Fruit fly (Drosophila melanogaster) whole organism, pupa: ENCODE data around the gene TwdlC.
A peak's percentile ranks its signal among the peaks of the same experiment; 100 is the strongest.

ENCODE experiments used
- CG10348 ChIP-seq: fragments of 200-800 bp; sonication (Bioruptor generic); IDR thresholded peaks from 2 replicates; pipeline ENCODE4 v1.3.6; 2022; ENCODE audit warnings: missing biosample characterization, missing genetic modification characterization
- CG12605 ChIP-seq: fragments of 200-800 bp; sonication (Bioruptor generic); IDR thresholded peaks from 2 replicates; pipeline ENCODE4 v1.3.6; 2022; ENCODE audit warnings: missing biosample characterization, missing genetic modification characterization
- CG14655 ChIP-seq: fragments of 200-800 bp; sonication (Bioruptor generic); optimal IDR thresholded peaks from 3 replicates; lab custom pipeline; 2017; ENCODE audit warnings: mild to moderate bottlenecking, missing biosample characterization, missing genetic modification reagents, missing genetic modification characterization
- CG15710 ChIP-seq: fragments of 200-800 bp; sonication (Bioruptor generic); optimal IDR thresholded peaks from 2 replicates; lab custom pipeline; 2018; ENCODE audit warnings: missing biosample characterization, mild to moderate bottlenecking, missing genetic modification characterization, moderate library complexity
- CG32121 ChIP-seq: fragments of 200-800 bp; sonication (Bioruptor generic); IDR thresholded peaks from 2 replicates; pipeline ENCODE4 v1.3.6; 2022; ENCODE audit warnings: missing biosample characterization, missing genetic modification characterization
- CG34367 ChIP-seq: fragments of 200-800 bp; sonication (Bioruptor generic); optimal IDR thresholded peaks from 2 replicates; lab custom pipeline; 2018; ENCODE audit warnings: missing biosample characterization, mild to moderate bottlenecking, missing genetic modification characterization
- CG8301 ChIP-seq: fragments of 200-800 bp; sonication (Bioruptor generic); optimal IDR thresholded peaks from 2 replicates; lab custom pipeline; 2018; ENCODE audit warnings: missing biosample characterization, mild to moderate bottlenecking, missing genetic modification characterization
- Pif1A ChIP-seq: fragments of 200-800 bp; sonication (Bioruptor generic); optimal IDR thresholded peaks from 3 replicates; lab custom pipeline; 2016; ENCODE audit warnings: missing biosample characterization, missing genetic modification characterization
- Pif1B ChIP-seq: fragments of 200-800 bp; sonication (Bioruptor generic); optimal IDR thresholded peaks from 3 replicates; lab custom pipeline; 2016; ENCODE audit warnings: missing biosample characterization, missing genetic modification characterization
- gl ChIP-seq: fragments of 200-800 bp; sonication (Bioruptor generic); optimal IDR thresholded peaks from 2 replicates; lab custom pipeline; 2018; ENCODE audit warnings: missing biosample characterization, mild to moderate bottlenecking, missing genetic modification characterization
- rn ChIP-seq: fragments of 200-800 bp; sonication (Bioruptor generic); IDR thresholded peaks from 2 replicates; pipeline ENCODE4 v1.3.6; 2022; ENCODE audit warnings: missing biosample characterization, missing genetic modification characterization

dm6 chr3R:26968823-26969638 is 25.6 kb upstream of the TwdlC start:
- TF ChIP-seq rn (no peak), Pif1B (GFP tag; lab: Kevin White, UChicago) (no peak), CG34367 (tag; lab: Kevin White, UChicago) (peak; percentile 0), CG10348 (no peak), Pif1A (no peak), CG14655 (no peak), CG12605 (GFP tag; lab: Robert Waterston, UW) (no peak), gl (tag; lab: Kevin White, UChicago) (peak; percentile 21), CG8301 (tag; lab: Kevin White, UChicago) (no peak), CG32121 (GFP tag; lab: Robert Waterston, UW) (no peak), CG15710 (tag; lab: Kevin White, UChicago) (peak; percentile 38)
